Worm (Caenorhabditis elegans): ENCODE results near the gene parg-1.

- TF ChIP-seq fos-1 (tag; optimal IDR thresholded peaks at IDR 0.05) (no peak), elt-3 (tag; optimal IDR thresholded peaks at IDR 0.05) (no peak), ama-1 (optimal IDR thresholded peaks at IDR 0.05) (no peak), vab-15 (tag; optimal IDR thresholded peaks at IDR 0.05) (no peak), nhr-77 (tag; optimal IDR thresholded peaks at IDR 0.05) (no peak), nhr-12 (tag; optimal IDR thresholded peaks at IDR 0.05) (no peak), efl-3 (GFP tag; optimal IDR thresholded peaks at IDR 0.05) (no peak), ztf-11 (tag; optimal IDR thresholded peaks at IDR 0.05) (no peak), fkh-10 (GFP tag; optimal IDR thresholded peaks at IDR 0.05) (no peak)
Measured at ce11 chrIV:8725345-8725744, 20.7 kb upstream of the parg-1 start, which contains the start of gene pgm-3.

Data from whole organism, L1 larva.